Worm (Caenorhabditis elegans): ENCODE data around the gene klf-2.
A peak's percentile ranks its signal among the peaks of the same experiment; 100 is the strongest.

klf-2 gene

ce11 chrV:20712994-20713326 is 27.5 kb downstream of the klf-2 start (continued):
- TF ChIP-seq fos-1 (tag; optimal IDR thresholded peaks at IDR 0.05) = no peak

ce11 chrV:20713620-20714019 is 28.1 kb downstream of the klf-2 start, which contains the start of gene Y44A6C.1:
Gene Y44A6C.1 (plus strand): TSS chrV:20713920.
- TF ChIP-seq lin-13 (GFP tag; optimal IDR thresholded peaks at IDR 0.05) (no peak), blmp-1 (tag; optimal IDR thresholded peaks at IDR 0.05; ENCODE audit: insufficient read depth) (peak; percentile 73)

ce11 chrV:20714503-20714902 is 29.0 kb downstream of the klf-2 start:
- TF ChIP-seq nhr-77 (tag; optimal IDR thresholded peaks at IDR 0.05) (no peak), dmd-4 (tag; optimal IDR thresholded peaks at IDR 0.05) (no peak), mdl-1 (tag; optimal IDR thresholded peaks at IDR 0.05) (no peak), nhr-6 (tag; optimal IDR thresholded peaks at IDR 0.05) (no peak), mbf-1 (tag; optimal IDR thresholded peaks at IDR 0.05) (no peak), lin-13 (GFP tag; optimal IDR thresholded peaks at IDR 0.05) (no peak), peb-1 (tag; optimal IDR thresholded peaks at IDR 0.05) (no peak), elt-3 (tag; optimal IDR thresholded peaks at IDR 0.05) (no peak), nhr-21 (tag; optimal IDR thresholded peaks at IDR 0.05) (no peak), unc-55 (GFP tag; optimal IDR thresholded peaks at IDR 0.05) (no peak), ama-1 (optimal IDR thresholded peaks at IDR 0.05) (no peak), R02D3.7 (tag; optimal IDR thresholded peaks at IDR 0.05) (no peak), ceh-16 (tag; optimal IDR thresholded peaks at IDR 0.05) (no peak), ztf-1 (GFP tag; conservative IDR thresholded peaks at IDR 0.05) (no peak), aly-2 (tag; optimal IDR thresholded peaks at IDR 0.05) (no peak)

ce11 chrV:20716267-20716666 is 30.8 kb downstream of the klf-2 start:
- no peak for TF ChIP-seq nhr-23 (tag; optimal IDR thresholded peaks at IDR 0.05)
- TF ChIP-seq mdl-1 (tag; optimal IDR thresholded peaks at IDR 0.05) = no peak
- peak; percentile 11 for TF ChIP-seq sem-4 (tag; optimal IDR thresholded peaks at IDR 0.05)

ce11 chrV:20716830-20717441 is 31.5 kb downstream of the klf-2 start:
- TF ChIP-seq nhr-21 (tag; optimal IDR thresholded peaks at IDR 0.05) = no peak
- peak; percentile 12 for TF ChIP-seq ama-1 (optimal IDR thresholded peaks at IDR 0.05)

ce11 chrV:20721934-20722333 is 36.5 kb downstream of the klf-2 start, which contains the start of gene Y44A6C.2:
Gene Y44A6C.2 (plus strand): TSS chrV:20722234.
- TF ChIP-seq mdl-1 (tag; optimal IDR thresholded peaks at IDR 0.05) = no peak
- TF ChIP-seq ceh-16 (tag; optimal IDR thresholded peaks at IDR 0.05) = no peak
- TF ChIP-seq ama-1 (optimal IDR thresholded peaks at IDR 0.05) = no peak
- no peak for TF ChIP-seq fos-1 (tag; optimal IDR thresholded peaks at IDR 0.05)
- TF ChIP-seq nhr-25 (tag; optimal IDR thresholded peaks at IDR 0.05) = no peak
- TF ChIP-seq nhr-11 (tag; optimal IDR thresholded peaks at IDR 0.05) = no peak
- no peak for TF ChIP-seq nhr-237 (tag; optimal IDR thresholded peaks at IDR 0.05)
- TF ChIP-seq blmp-1 (tag; optimal IDR thresholded peaks at IDR 0.05; ENCODE audit: insufficient read depth) = no peak
- TF ChIP-seq gmeb-1 (tag; optimal IDR thresholded peaks at IDR 0.05) = no peak
- no peak for TF ChIP-seq F13H6.1 (tag; optimal IDR thresholded peaks at IDR 0.05)
- no peak for TF ChIP-seq lin-11 (tag; optimal IDR thresholded peaks at IDR 0.05)
- no peak for TF ChIP-seq mab-5 (tag; optimal IDR thresholded peaks at IDR 0.05)
- TF ChIP-seq ztf-4 (tag; optimal IDR thresholded peaks at IDR 0.05) = no peak
- no peak for TF ChIP-seq unc-39 (tag; optimal IDR thresholded peaks at IDR 0.05)
- TF ChIP-seq nhr-10 (tag; optimal IDR thresholded peaks at IDR 0.05) = no peak
- no peak for TF ChIP-seq nhr-12 (tag; optimal IDR thresholded peaks at IDR 0.05)
- TF ChIP-seq sem-4 (tag; optimal IDR thresholded peaks at IDR 0.05) = no peak
- TF ChIP-seq sma-3 (GFP tag; optimal IDR thresholded peaks at IDR 0.05) = no peak
- no peak for TF ChIP-seq unc-55 (GFP tag; optimal IDR thresholded peaks at IDR 0.05)

ce11 chrV:20722447-20722846 is 37.0 kb downstream of the klf-2 start:
- TF ChIP-seq nhr-23 (tag; optimal IDR thresholded peaks at IDR 0.05) = no peak
- no peak for TF ChIP-seq elt-1 (tag; optimal IDR thresholded peaks at IDR 0.05)
- no peak for TF ChIP-seq ama-1 (optimal IDR thresholded peaks at IDR 0.05)
- TF ChIP-seq dmd-4 (tag; optimal IDR thresholded peaks at IDR 0.05) = no peak
- TF ChIP-seq nhr-10 (tag; optimal IDR thresholded peaks at IDR 0.05) = no peak
- no peak for TF ChIP-seq nhr-6 (tag; optimal IDR thresholded peaks at IDR 0.05)
- no peak for TF ChIP-seq ztf-4 (tag; optimal IDR thresholded peaks at IDR 0.05)
- TF ChIP-seq mbf-1 (tag; optimal IDR thresholded peaks at IDR 0.05) = no peak
